Fruit fly (Drosophila melanogaster) whole organism, wandering third instar larva: ENCODE results near the gene PolA1.

Experiments
- Abd-B ChIP-seq: fragments of >200 bp; optimal IDR thresholded peaks from 2 replicates; lab custom pipeline; 2017; ENCODE audit warnings: missing biosample characterization, missing genetic modification characterization
- CG32264 ChIP-seq: fragments of 200-800 bp; sonication (Bioruptor generic); optimal IDR thresholded peaks from 2 replicates; lab custom pipeline; 2016; ENCODE audit warnings: missing biosample characterization, missing genetic modification characterization
- CG9705 ChIP-seq: fragments of 200-800 bp; sonication (Bioruptor generic); optimal IDR thresholded peaks from 2 replicates; lab custom pipeline; 2018; ENCODE audit warnings: missing biosample characterization, mild to moderate bottlenecking, missing genetic modification characterization
- CrebA ChIP-seq: fragments of 200-800 bp; sonication (Bioruptor generic); optimal IDR thresholded peaks from 2 replicates; lab custom pipeline; 2016; ENCODE audit warnings: missing biosample characterization, mild to moderate bottlenecking, missing genetic modification characterization, borderline replicate concordance
- Dfd ChIP-seq: fragments of >200 bp; optimal IDR thresholded peaks from 2 replicates; lab custom pipeline; 2017; ENCODE audit warnings: missing biosample characterization, missing genetic modification characterization
- Dif ChIP-seq: fragments of 200-275, 200-300 bp; sonication (Bioruptor generic); optimal IDR thresholded peaks from 2 replicates; lab custom pipeline; 2018; ENCODE audit warnings: missing biosample characterization, missing genetic modification characterization; ENCODE audit not compliant: partially characterized antibody
- GATAd ChIP-seq: sonication (Bioruptor generic); optimal IDR thresholded peaks from 2 replicates; lab custom pipeline; 2016; ENCODE audit warnings: missing biosample characterization, missing genetic modification characterization
- HLH106 ChIP-seq: fragments of 200-800 bp; optimal IDR thresholded peaks from 3 replicates; lab custom pipeline; 2019; ENCODE audit warnings: missing biosample characterization, mild to moderate bottlenecking, missing genetic modification characterization, moderate library complexity
- Hnf4 ChIP-seq: fragments of 200-800 bp; sonication (Bioruptor generic); optimal IDR thresholded peaks from 2 replicates; lab custom pipeline; 2016; ENCODE audit warnings: missing biosample characterization, mild to moderate bottlenecking, missing genetic modification characterization
- Hr78 ChIP-seq: fragments of >200 bp; optimal IDR thresholded peaks from 2 replicates; lab custom pipeline; 2017; ENCODE audit warnings: missing biosample characterization, missing genetic modification characterization
- Hr83 ChIP-seq: fragments of 200-300 bp; sonication (Bioruptor generic); optimal IDR thresholded peaks from 2 replicates; lab custom pipeline; 2016; ENCODE audit warnings: missing biosample characterization, mild to moderate bottlenecking, missing genetic modification characterization, moderate library complexity; ENCODE audit not compliant: poor library complexity, severe bottlenecking
- Jra ChIP-seq: sonication (Bioruptor generic); optimal IDR thresholded peaks from 2 replicates; lab custom pipeline; 2016; ENCODE audit warnings: missing biosample characterization, missing genetic modification characterization
- Mio ChIP-seq: sonication (Bioruptor generic); optimal IDR thresholded peaks from 2 replicates; lab custom pipeline; 2016; ENCODE audit warnings: missing biosample characterization, missing genetic modification characterization
- Myc ChIP-seq: fragments of >200 bp; optimal IDR thresholded peaks from 2 replicates; lab custom pipeline; 2017
- N ChIP-seq: fragments of >200 bp; optimal IDR thresholded peaks from 2 replicates; lab custom pipeline; 2018; ENCODE audit warnings: missing biosample characterization, missing external identifiers, missing genetic modification characterization
- OdsH ChIP-seq: fragments of 200-800 bp; sonication (Bioruptor generic); optimal IDR thresholded peaks from 2 replicates; lab custom pipeline; 2016; ENCODE audit warnings: missing biosample characterization, mild to moderate bottlenecking, missing genetic modification characterization
- Rel ChIP-seq, 2 experiments: fragments of 200-800 bp; sonication (Bioruptor generic) in 1 of 2; optimal IDR thresholded peaks; 2 replicates in 1 of 2; 3 replicates in 1 of 2; lab custom pipeline; 2016 to 2019; ENCODE audit warnings: mild to moderate bottlenecking in 2 of 2, missing biosample characterization in 2 of 2, missing genetic modification characterization in 2 of 2, moderate library complexity in 1 of 2
- Sp1 ChIP-seq: fragments of 200-800 bp; sonication (Bioruptor generic); optimal IDR thresholded peaks from 3 replicates; lab custom pipeline; 2019; ENCODE audit warnings: missing biosample characterization, mild to moderate bottlenecking, missing genetic modification characterization, moderate library complexity
- Vsx2 ChIP-seq: fragments of 200-300, 225-300 bp; sonication (Bioruptor generic); optimal IDR thresholded peaks from 2 replicates; lab custom pipeline; 2018; ENCODE audit warnings: missing biosample characterization, missing genetic modification characterization; ENCODE audit not compliant: partially characterized antibody
- br ChIP-seq: fragments of 200-800 bp; sonication (Bioruptor generic); optimal IDR thresholded peaks from 2 replicates; lab custom pipeline; 2016; ENCODE audit warnings: missing biosample characterization, missing genetic modification characterization
- brk ChIP-seq: fragments of 200-800 bp; sonication (Bioruptor generic); optimal IDR thresholded peaks from 2 replicates; lab custom pipeline; 2016; ENCODE audit warnings: missing biosample characterization, mild to moderate bottlenecking, missing genetic modification characterization
- dl ChIP-seq, 2 experiments: fragments of 175-275, 200-275 bp in 1 of 2; fragments of 200-275 bp in 1 of 2; sonication (Bioruptor generic); optimal IDR thresholded peaks; lab custom pipeline; 2018; ENCODE audit warnings: mild to moderate bottlenecking in 2 of 2, missing biosample characterization in 2 of 2, missing genetic modification characterization in 2 of 2, moderate library complexity in 2 of 2; ENCODE audit not compliant: partially characterized antibody in 2 of 2, insufficient read depth in 1 of 2
- dmrt93B ChIP-seq: fragments of 200-800 bp; sonication (Bioruptor generic); optimal IDR thresholded peaks from 2 replicates; lab custom pipeline; 2018; ENCODE audit warnings: missing biosample characterization, mild to moderate bottlenecking, missing genetic modification characterization
- dsf ChIP-seq: sonication (Bioruptor generic); optimal IDR thresholded peaks from 2 replicates; lab custom pipeline; 2016; ENCODE audit warnings: missing biosample characterization, missing genetic modification characterization, borderline replicate concordance
- ey ChIP-seq: fragments of 200-800 bp; sonication (Bioruptor generic); optimal IDR thresholded peaks from 2 replicates; lab custom pipeline; 2016; ENCODE audit warnings: missing biosample characterization, missing genetic modification characterization
- foxo ChIP-seq, 2 experiments: fragments of 200-800 bp; sonication (Bioruptor generic); optimal IDR thresholded peaks; 2 replicates in 1 of 2; 3 replicates in 1 of 2; lab custom pipeline; 2016 to 2017; ENCODE audit warnings: missing biosample characterization in 2 of 2, missing genetic modification characterization in 2 of 2
- fru ChIP-seq: fragments of 200-800 bp; sonication (Bioruptor generic); optimal IDR thresholded peaks from 3 replicates; lab custom pipeline; 2016; ENCODE audit warnings: missing biosample characterization, mild to moderate bottlenecking, missing genetic modification characterization
- h ChIP-seq: fragments of 200-800 bp; sonication (Bioruptor generic); optimal IDR thresholded peaks from 3 replicates; lab custom pipeline; 2016; ENCODE audit warnings: missing biosample characterization, mild to moderate bottlenecking, missing genetic modification characterization
- jim ChIP-seq: fragments of 175-275, 200-325 bp; sonication (Bioruptor generic); optimal IDR thresholded peaks from 2 replicates; lab custom pipeline; 2016; ENCODE audit warnings: missing biosample characterization, mild to moderate bottlenecking, missing genetic modification characterization
- lola ChIP-seq: fragments of >200 bp; optimal IDR thresholded peaks from 2 replicates; lab custom pipeline; 2017; ENCODE audit warnings: missing biosample characterization, missing genetic modification characterization
- pan ChIP-seq: fragments of >200 bp; optimal IDR thresholded peaks from 2 replicates; lab custom pipeline; 2017
- psq ChIP-seq: fragments of 200-800 bp; sonication (Bioruptor generic); optimal IDR thresholded peaks from 3 replicates; lab custom pipeline; 2017; ENCODE audit warnings: missing biosample characterization, mild to moderate bottlenecking, missing genetic modification characterization, moderate library complexity
- rgr ChIP-seq: fragments of 200-800 bp; sonication (Bioruptor generic); optimal IDR thresholded peaks from 3 replicates; lab custom pipeline; 2016; ENCODE audit warnings: missing biosample characterization, mild to moderate bottlenecking, missing genetic modification characterization
- sage ChIP-seq: fragments of 200-800 bp; sonication (Bioruptor generic); optimal IDR thresholded peaks from 2 replicates; lab custom pipeline; 2016; ENCODE audit warnings: missing biosample characterization, mild to moderate bottlenecking, missing genetic modification characterization
- sv ChIP-seq: fragments of 200-800 bp; sonication (Bioruptor generic); optimal IDR thresholded peaks from 3 replicates; lab custom pipeline; 2016; ENCODE audit warnings: missing biosample characterization, missing genetic modification characterization
- tai ChIP-seq: sonication (Bioruptor generic); optimal IDR thresholded peaks from 2 replicates; lab custom pipeline; 2016; ENCODE audit warnings: missing biosample characterization, missing genetic modification characterization
- usp ChIP-seq: fragments of >200 bp; optimal IDR thresholded peaks from 2 replicates; lab custom pipeline; 2017; ENCODE audit warnings: missing biosample characterization, missing genetic modification characterization
- woc ChIP-seq: sonication (Bioruptor generic); optimal IDR thresholded peaks from 2 replicates; lab custom pipeline; 2016; ENCODE audit warnings: missing biosample characterization, mild to moderate bottlenecking, missing genetic modification characterization

The PolA1 gene

dm6 chr3R:21634644-21635043, 36.9 kb downstream of the PolA1 start:
- TF ChIP-seq Myc, result no peak
- peak; percentile 59 for TF ChIP-seq psq (GFP tag; lab: Kevin White, UChicago)

- TF ChIP-seq usp (no peak), Dfd (no peak), CG9705 (GFP tag; lab: Kevin White, UChicago) (no peak), fru (no peak), Hr78 (GFP tag; lab: Kevin White, UChicago) (no peak), pan (lab: Kevin White, UChicago) (no peak), HLH106 (no peak), Abd-B (GFP tag; lab: Kevin White, UChicago) (no peak), Mio (GFP tag; lab: Kevin White, UChicago) (no peak), Hnf4 (GFP tag; lab: Kevin White, UChicago) (no peak), sage (no peak), Sp1 (GFP tag; lab: Kevin White, UChicago) (no peak), tai (GFP tag; lab: Kevin White, UChicago) (no peak), br (no peak), Myc (no peak), CrebA (no peak), dl (GFP tag; optimal IDR thresholded peaks at IDR 0.05; lab: Kevin White, UChicago; ENCODE audit: insufficient read depth in 1 of 2, partially characterized antibody in 2 of 2) (no peak), Jra (no peak), lola (GFP tag; lab: Kevin White, UChicago) (no peak), foxo (GFP tag; optimal IDR thresholded peaks at IDR 0.05; lab: Kevin White, UChicago) (no peak)
- TF ChIP-seq, all 38 proteins: peak for 0
These were observed 37.8 kb downstream of the PolA1 start for dm6 chr3R:21633781-21634102.

dm6 chr3R:21632930-21633780, 38.4 kb downstream of the PolA1 start:
- TF ChIP-seq pan (lab: Kevin White, UChicago), result no peak
- TF ChIP-seq usp, result no peak
- peak; percentile 56 for TF ChIP-seq Rel (GFP tag; optimal IDR thresholded peaks at IDR 0.05; lab: Kevin White, UChicago)
- peak; percentile 44 for TF ChIP-seq Rel (tag; optimal IDR thresholded peaks at IDR 0.05; lab: Kevin White, UChicago)
- peak; percentile 61 for TF ChIP-seq HLH106
- TF ChIP-seq h (GFP tag; lab: Kevin White, UChicago), result peak; percentile 33
- TF ChIP-seq N (GFP tag; lab: Kevin White, UChicago), result no peak
- TF ChIP-seq foxo (GFP tag; optimal IDR thresholded peaks at IDR 0.05; lab: Kevin White, UChicago), result peak; percentile 36 to 54
- TF ChIP-seq ey (GFP tag; lab: Kevin White, UChicago), result peak; percentile 29
- no peak for TF ChIP-seq Mio (GFP tag; lab: Kevin White, UChicago)
- TF ChIP-seq Hnf4 (GFP tag; lab: Kevin White, UChicago), result peak; percentile 22
- no peak for TF ChIP-seq CG32264
- TF ChIP-seq brk, result peak; percentile 64
- peak; percentile 54 for TF ChIP-seq CrebA
- peak; percentile 68 for TF ChIP-seq woc
- TF ChIP-seq sv, result peak; percentile 28
- no peak for TF ChIP-seq Abd-B (GFP tag; lab: Kevin White, UChicago)
- TF ChIP-seq OdsH, result peak; percentile 1
- TF ChIP-seq br, result peak; percentile 20
- peak; percentile 2 for TF ChIP-seq dmrt93B
- TF ChIP-seq Hr78 (GFP tag; lab: Kevin White, UChicago), result no peak
- no peak for TF ChIP-seq GATAd (GFP tag; lab: Kevin White, UChicago)
- peak; percentile 65 for TF ChIP-seq Hr83
- no peak for TF ChIP-seq jim
- TF ChIP-seq sage, result peak; percentile 64
- TF ChIP-seq rgr (GFP tag; lab: Kevin White, UChicago), result peak; percentile 59
- no peak for TF ChIP-seq lola (GFP tag; lab: Kevin White, UChicago)
- no peak for TF ChIP-seq Jra
- TF ChIP-seq dsf (GFP tag; lab: Kevin White, UChicago), result peak; percentile 5
- peak; percentile 88 for TF ChIP-seq Dif
- TF ChIP-seq Sp1 (GFP tag; lab: Kevin White, UChicago), result peak; percentile 51
- no peak for TF ChIP-seq Myc
- TF ChIP-seq fru, result peak; percentile 61
- TF ChIP-seq CG9705 (GFP tag; lab: Kevin White, UChicago), result peak; percentile 3
- peak; percentile 77 for TF ChIP-seq tai (GFP tag; lab: Kevin White, UChicago)
- peak; percentile 71 to 75 for TF ChIP-seq dl (GFP tag; optimal IDR thresholded peaks at IDR 0.05; lab: Kevin White, UChicago; ENCODE audit: insufficient read depth in 1 of 2, partially characterized antibody in 2 of 2)
- no peak for TF ChIP-seq Dfd
- TF ChIP-seq Vsx2 (GFP tag; lab: Kevin White, UChicago), result peak; percentile 76
- peak; percentile 44 for TF ChIP-seq psq (GFP tag; lab: Kevin White, UChicago)
- TF ChIP-seq, all 38 proteins: peak for 25
